Fruit fly (Drosophila melanogaster) whole organism, embryonic: ENCODE measurements around the gene CG32483.

Experiments
- Blimp-1 ChIP-seq: fragments of 200-800 bp; sonication (Bioruptor generic); optimal IDR thresholded peaks from 3 replicates; lab custom pipeline; 2018; ENCODE audit warnings: missing biosample characterization, missing genetic modification characterization, mild to moderate bottlenecking, moderate library complexity, missing genetic modification reagents
- C15 ChIP-seq: fragments of 200-800 bp; sonication (Bioruptor generic); IDR thresholded peaks from 3 replicates; pipeline ENCODE4 v1.3.6; 2022; ENCODE audit warnings: missing biosample characterization, missing genetic modification characterization
- CG10979 ChIP-seq: fragments of 200-800 bp; sonication (Bioruptor generic); optimal IDR thresholded peaks from 2 replicates; lab custom pipeline; 2018; ENCODE audit warnings: missing biosample characterization, mild to moderate bottlenecking, missing genetic modification characterization, moderate library complexity
- CG11093 ChIP-seq: fragments of 200-800 bp; sonication (Bioruptor generic); IDR thresholded peaks from 3 replicates; pipeline ENCODE4 v1.3.6; 2022; ENCODE audit warnings: missing biosample characterization, missing genetic modification characterization
- CG11560 ChIP-seq: fragments of 200-800 bp; sonication (Bioruptor generic); IDR thresholded peaks from 3 replicates; pipeline ENCODE4 v1.3.6; 2022; ENCODE audit warnings: missing biosample characterization, missing genetic modification characterization
- CG11696 ChIP-seq: fragments of 200-800 bp; sonication (Bioruptor generic); IDR thresholded peaks from 2 replicates; pipeline ENCODE4 v1.3.6; 2022; ENCODE audit warnings: missing biosample characterization, missing genetic modification characterization
- CG12071 ChIP-seq: fragments of 200-800 bp; sonication (Bioruptor generic); optimal IDR thresholded peaks from 3 replicates; lab custom pipeline; 2018; ENCODE audit warnings: missing biosample characterization, mild to moderate bottlenecking, missing genetic modification characterization
- CG13287 ChIP-seq: fragments of 200-800 bp; sonication (Bioruptor generic); IDR thresholded peaks from 2 replicates; pipeline ENCODE4 v1.3.6; 2022; ENCODE audit warnings: missing biosample characterization, missing genetic modification characterization; ENCODE audit not compliant: partially characterized antibody
- CG13424 ChIP-seq: fragments of 200-800 bp; sonication (Bioruptor generic); optimal IDR thresholded peaks from 2 replicates; lab custom pipeline; 2019; ENCODE audit warnings: missing biosample characterization, mild to moderate bottlenecking, missing genetic modification characterization, moderate library complexity
- CG14441 ChIP-seq: fragments of 200-800 bp; sonication (Bioruptor generic); IDR thresholded peaks from 2 replicates; pipeline ENCODE4 v1.3.6; 2022; ENCODE audit warnings: missing biosample characterization, missing genetic modification characterization
- CG17359 ChIP-seq: fragments of 200-800 bp; sonication (Bioruptor generic); optimal IDR thresholded peaks from 3 replicates; lab custom pipeline; 2018; ENCODE audit warnings: missing biosample characterization, mild to moderate bottlenecking, missing genetic modification characterization, moderate library complexity
- CG18011 ChIP-seq: fragments of 200-800 bp; sonication (Bioruptor generic); optimal IDR thresholded peaks from 2 replicates; lab custom pipeline; 2017; ENCODE audit warnings: missing biosample characterization, missing genetic modification characterization, mild to moderate bottlenecking, moderate library complexity, missing genotype
- CG1832 ChIP-seq: fragments of 200-800 bp; sonication (Bioruptor generic); optimal IDR thresholded peaks from 2 replicates; lab custom pipeline; 2017; ENCODE audit warnings: missing biosample characterization, mild to moderate bottlenecking, missing genetic modification characterization, inconsistent platforms
- CG2875 ChIP-seq: fragments of 200-800 bp; sonication (Bioruptor generic); optimal IDR thresholded peaks from 2 replicates; lab custom pipeline; 2017; ENCODE audit warnings: missing biosample characterization, mild to moderate bottlenecking, missing genetic modification characterization, missing genetic modification reagents
- CG32532 ChIP-seq: fragments of 200-800 bp; sonication (Bioruptor generic); IDR thresholded peaks from 2 replicates; pipeline ENCODE4 v1.3.6; 2022; ENCODE audit warnings: missing biosample characterization, missing genetic modification characterization
- CG3726 ChIP-seq: fragments of 200-800 bp; sonication (Bioruptor generic); IDR thresholded peaks from 3 replicates; pipeline ENCODE4, ENCODE4 v1.3.6; 2022; ENCODE audit warnings: missing biosample characterization, missing genetic modification characterization
- CG6254 ChIP-seq: fragments of 200-800 bp; sonication (Bioruptor generic); optimal IDR thresholded peaks from 3 replicates; lab custom pipeline; 2017; ENCODE audit warnings: mild to moderate bottlenecking, missing biosample characterization, missing genetic modification reagents, missing genetic modification characterization
- CG6689 ChIP-seq: fragments of 200-800 bp; sonication (Bioruptor generic); IDR thresholded peaks from 2 replicates; pipeline ENCODE4 v1.3.6; 2022; ENCODE audit warnings: missing biosample characterization, missing genetic modification characterization
- CG6791 ChIP-seq: fragments of 200-800 bp; sonication (Bioruptor generic); IDR thresholded peaks from 3 replicates; pipeline ENCODE4 v1.3.6; 2022; ENCODE audit warnings: missing biosample characterization, missing genetic modification characterization; ENCODE audit not compliant: partially characterized antibody
- CG6854 ChIP-seq: fragments of 200-800 bp; sonication (Bioruptor generic); optimal IDR thresholded peaks from 3 replicates; lab custom pipeline; 2017; ENCODE audit warnings: missing biosample characterization, mild to moderate bottlenecking, missing genetic modification characterization
- CG7963 ChIP-seq: fragments of 200-800 bp; sonication (Bioruptor generic); IDR thresholded peaks from 3 replicates; pipeline ENCODE4 v1.3.6; 2022; ENCODE audit warnings: missing biosample characterization, missing genetic modification characterization; ENCODE audit not compliant: partially characterized antibody
- CG8281 ChIP-seq: fragments of 200-800 bp; sonication (Bioruptor generic); optimal IDR thresholded peaks from 2 replicates; lab custom pipeline; 2018; ENCODE audit warnings: missing biosample characterization, mild to moderate bottlenecking, missing genetic modification characterization, moderate library complexity
- CG9797 ChIP-seq: fragments of 200-800 bp; sonication (Bioruptor generic); optimal IDR thresholded peaks from 3 replicates; lab custom pipeline; 2018; ENCODE audit warnings: missing biosample characterization, mild to moderate bottlenecking, missing genetic modification characterization
- D ChIP-seq, 2 experiments: fragments of 200-800 bp in 1 of 2; fragments of >200 bp in 1 of 2; sonication (Bioruptor generic) in 1 of 2; optimal IDR thresholded peaks; 2 replicates in 1 of 2; 3 replicates in 1 of 2; lab custom pipeline; 2017; ENCODE audit warnings: mild to moderate bottlenecking in 1 of 2, missing biosample characterization in 1 of 2, missing genetic modification characterization in 1 of 2, missing genetic modification reagents in 1 of 2
- Dad ChIP-seq: fragments of 200-800 bp; sonication (Bioruptor generic); optimal IDR thresholded peaks from 3 replicates; lab custom pipeline; 2016; ENCODE audit warnings: missing biosample characterization, missing genetic modification characterization
- Dek ChIP-seq: fragments of 200-800 bp; sonication (Bioruptor generic); optimal IDR thresholded peaks from 3 replicates; lab custom pipeline; 2019; ENCODE audit warnings: missing biosample characterization, mild to moderate bottlenecking, missing genetic modification characterization, moderate library complexity
- Doc2 ChIP-seq: fragments of 200-800 bp; sonication (Bioruptor generic); IDR thresholded peaks from 2 replicates; pipeline ENCODE4 v1.3.6; 2022; ENCODE audit warnings: missing biosample characterization, missing genetic modification characterization
- HLHmδ ChIP-seq: fragments of 200-800 bp; sonication (Bioruptor generic); optimal IDR thresholded peaks from 2 replicates; lab custom pipeline; 2018; ENCODE audit warnings: missing biosample characterization, mild to moderate bottlenecking, missing genetic modification characterization, moderate library complexity
- Nf-YA ChIP-seq: fragments of 200-800 bp; sonication (Bioruptor generic); IDR thresholded peaks from 2 replicates; pipeline ENCODE4 v1.3.6; 2022; ENCODE audit warnings: missing biosample characterization, missing genetic modification characterization
- Sry-δ ChIP-seq: fragments of 200-800 bp; sonication (Bioruptor generic); optimal IDR thresholded peaks from 2 replicates; lab custom pipeline; 2016; ENCODE audit warnings: missing biosample characterization, missing genetic modification characterization
- ap ChIP-seq: fragments of 200-800 bp; sonication (Bioruptor generic); IDR thresholded peaks from 2 replicates; pipeline ENCODE4 v1.3.6; 2022; ENCODE audit warnings: missing biosample characterization, missing genetic modification characterization
- bowl ChIP-seq: fragments of 200-800 bp; sonication (Bioruptor generic); IDR thresholded peaks from 2 replicates; pipeline ENCODE4 v1.3.6; 2022; ENCODE audit warnings: missing biosample characterization, missing genetic modification characterization
- dimm ChIP-seq: fragments of 200-800 bp; sonication (Bioruptor generic); IDR thresholded peaks from 2 replicates; pipeline ENCODE4 v1.3.6; 2022; ENCODE audit warnings: missing biosample characterization, missing genetic modification characterization
- esg ChIP-seq: fragments of 200-800 bp; sonication (Bioruptor generic); conservative IDR thresholded peaks from 2 replicates; pipeline ENCODE4 v1.3.6; 2022; ENCODE audit warnings: missing biosample characterization, missing genetic modification characterization
- eve ChIP-seq, 2 experiments: fragments of >200 bp; optimal IDR thresholded peaks; 2 replicates each; lab custom pipeline; 2017; ENCODE audit warnings: missing biosample characterization in 2 of 2, missing genetic modification characterization in 2 of 2
- fru ChIP-seq: fragments of >200 bp; optimal IDR thresholded peaks from 2 replicates; lab custom pipeline; 2017
- luna ChIP-seq: fragments of 200-800 bp; sonication (Bioruptor generic); optimal IDR thresholded peaks from 2 replicates; lab custom pipeline; 2016; ENCODE audit warnings: missing biosample characterization, missing genetic modification characterization
- maf-S ChIP-seq: fragments of 200-800 bp; sonication (Bioruptor generic); optimal IDR thresholded peaks from 2 replicates; lab custom pipeline; 2016; ENCODE audit warnings: missing biosample characterization, missing genetic modification characterization
- nerfin-1 ChIP-seq: fragments of 200-800 bp; sonication (Bioruptor generic); optimal IDR thresholded peaks from 3 replicates; lab custom pipeline; 2019; ENCODE audit warnings: missing biosample characterization, mild to moderate bottlenecking, missing genetic modification characterization, moderate library complexity
- nerfin-2 ChIP-seq: fragments of 200-800 bp; sonication (Bioruptor generic); IDR thresholded peaks from 2 replicates; pipeline ENCODE4 v1.3.6; 2022; ENCODE audit warnings: missing biosample characterization, missing genetic modification characterization; ENCODE audit not compliant: partially characterized antibody
- p53 ChIP-seq: fragments of 200-800 bp; sonication (Bioruptor generic); optimal IDR thresholded peaks from 2 replicates; lab custom pipeline; 2016; ENCODE audit warnings: missing biosample characterization, missing genetic modification characterization
- phol ChIP-seq: fragments of 200-800 bp; sonication (Bioruptor generic); optimal IDR thresholded peaks from 3 replicates; lab custom pipeline; 2018; ENCODE audit warnings: missing biosample characterization, mild to moderate bottlenecking, missing genetic modification characterization, moderate library complexity
- repo ChIP-seq: fragments of 200-800 bp; sonication (Bioruptor generic); optimal IDR thresholded peaks from 2 replicates; lab custom pipeline; 2016; ENCODE audit warnings: missing biosample characterization, missing genetic modification characterization
- sna ChIP-seq: fragments of 200-800 bp; sonication (Bioruptor generic); IDR thresholded peaks from 2 replicates; pipeline ENCODE4 v1.3.6; 2022; ENCODE audit warnings: missing biosample characterization, missing genetic modification characterization; ENCODE audit not compliant: partially characterized antibody
- tgo ChIP-seq: fragments of 200-800 bp; sonication (Bioruptor generic); IDR thresholded peaks from 3 replicates; pipeline ENCODE4 v1.3.6; 2022; ENCODE audit warnings: missing biosample characterization, missing genetic modification characterization
- usp ChIP-seq: fragments of >200 bp; optimal IDR thresholded peaks from 2 replicates; lab custom pipeline; 2017; ENCODE audit warnings: missing biosample characterization, missing genetic modification characterization
- wek ChIP-seq: fragments of 200-800 bp; sonication (Bioruptor generic); optimal IDR thresholded peaks from 3 replicates; lab custom pipeline; 2018; ENCODE audit warnings: missing biosample characterization, mild to moderate bottlenecking, missing genetic modification characterization, moderate library complexity
- zen2 ChIP-seq: fragments of 200-800 bp; sonication (Bioruptor generic); IDR thresholded peaks from 3 replicates; pipeline ENCODE4 v1.3.6; 2022; ENCODE audit warnings: missing biosample characterization, missing genetic modification characterization; ENCODE audit not compliant: partially characterized antibody

CG32483 gene

DNA sequence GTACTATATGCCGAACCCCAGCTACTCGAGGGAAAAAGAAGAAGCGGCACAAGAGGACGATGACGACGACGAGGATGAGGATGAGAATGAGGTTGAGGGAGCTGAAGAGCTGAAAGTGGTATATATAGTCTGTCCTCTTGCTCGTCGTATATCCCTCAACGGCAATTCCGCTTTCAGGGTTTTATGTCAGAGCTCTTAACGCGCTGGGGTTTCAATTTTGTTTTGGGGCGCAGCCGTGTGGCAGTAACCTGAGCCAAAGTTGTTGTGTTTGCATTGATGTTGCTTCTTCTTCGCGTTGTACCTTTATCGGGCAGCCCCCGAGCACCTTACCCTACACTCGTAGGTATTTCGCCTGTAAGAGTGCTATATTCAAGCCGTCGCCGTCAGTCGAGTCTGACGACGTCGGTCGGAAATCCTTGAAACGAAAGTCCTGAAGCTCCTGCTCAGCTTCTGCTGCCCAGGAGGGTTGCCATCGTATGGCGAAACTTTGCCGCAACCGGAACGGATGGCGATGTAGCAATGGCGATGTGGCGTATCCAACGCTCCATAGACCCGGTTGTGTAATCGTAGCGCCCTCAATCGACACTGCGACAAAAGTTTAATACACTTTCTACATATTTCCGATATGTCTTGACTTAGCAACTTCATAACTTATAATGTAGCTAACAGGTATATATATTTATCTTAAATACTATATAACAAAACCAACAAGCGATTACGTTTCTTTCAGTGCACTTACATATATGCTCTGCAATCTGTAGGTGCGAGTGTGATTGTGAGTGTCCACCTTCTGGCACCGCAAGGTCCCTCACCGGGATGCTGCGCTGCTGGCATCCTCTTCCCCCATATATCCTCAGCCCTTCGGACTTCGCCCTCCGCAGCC lies 15.0 kb upstream of the CG32483 start (continued):
- TF ChIP-seq usp (GFP tag; lab: Kevin White, UChicago) (no peak), esg (GFP tag; lab: Robert Waterston, UW) (0 out of 2 replicates have a peak, but pooled peaks have one; percentile 43), Sry-δ (GFP tag; lab: Kevin White, UChicago) (no peak), CG9797 (GFP tag; lab: Kevin White, UChicago) (no peak), sna (no peak), eve (GFP tag; optimal IDR thresholded peaks at IDR 0.05; lab: Kevin White, UChicago) (no peak), ap (no peak), CG13424 (tag; lab: Kevin White, UChicago) (no peak), nerfin-1 (tag; lab: Kevin White, UChicago) (no peak), C15 (GFP tag; lab: Robert Waterston, UW) (no peak), Nf-YA (GFP tag; lab: Robert Waterston, UW) (0 out of 2 replicates have a peak, but pooled peaks have one; percentile 25), CG6854 (no peak), CG1832 (GFP tag; lab: Kevin White, UChicago) (no peak), fru (no peak), CG2875 (no peak), CG6254 (GFP tag; lab: Kevin White, UChicago) (no peak), repo (GFP tag; lab: Kevin White, UChicago) (no peak), tgo (GFP tag; lab: Robert Waterston, UW) (peak; percentile 50; the same call in 2 of the 3 replicates), CG7963 (GFP tag; lab: Robert Waterston, UW) (no peak), CG8281 (tag; lab: Kevin White, UChicago) (no peak), luna (no peak), CG11560 (tag; lab: Robert Waterston, UW) (0 out of 3 replicates have a peak, but pooled peaks have one; percentile 43), maf-S (no peak), zen2 (GFP tag; lab: Robert Waterston, UW) (no peak), CG14441 (GFP tag; lab: Robert Waterston, UW) (no peak), phol (peak; percentile 37), CG18011 (no peak), CG11696 (GFP tag; lab: Robert Waterston, UW) (no peak), CG11093 (no peak), CG6791 (no peak), HLHmδ (GFP tag; lab: Kevin White, UChicago) (no peak), nerfin-2 (GFP tag; lab: Robert Waterston, UW) (no peak), CG17359 (tag; lab: Kevin White, UChicago) (peak; percentile 68), Dad (GFP tag; lab: Kevin White, UChicago) (no peak), CG6689 (GFP tag; lab: Robert Waterston, UW) (peak; percentile 60), bowl (GFP tag; lab: Robert Waterston, UW) (no peak), CG10979 (tag; lab: Kevin White, UChicago) (peak; percentile 23), CG32532 (GFP tag; lab: Robert Waterston, UW) (peak; percentile 57; the same call in 1 of the 2 replicates), CG3726 (GFP tag; lab: Robert Waterston, UW) (no peak), p53 (GFP tag; lab: Kevin White, UChicago) (no peak), Blimp-1 (GFP tag; lab: Kevin White, UChicago) (peak; percentile 35), Dek (tag; lab: Kevin White, UChicago) (no peak), wek (GFP tag; lab: Kevin White, UChicago) (no peak), D (optimal IDR thresholded peaks at IDR 0.05; lab: Kevin White, UChicago) (no peak), D (GFP tag; optimal IDR thresholded peaks at IDR 0.05; lab: Kevin White, UChicago) (no peak), CG13287 (GFP tag; lab: Robert Waterston, UW) (no peak), dimm (no peak), CG12071 (GFP tag; lab: Kevin White, UChicago) (no peak), Doc2 (no peak)
